In genomic region chrX:11440944-11441343, dm6 we compare ENCODE assay signal across 1 fruit fly cellular context.
TF ChIP-seq lines count a peak whose summit lies in the region.

No protein-coding gene starts in this region.

TF ChIP-seq in whole organism, embryonic, 481 proteins besides CTCF, POLR2A, EP300 and RAD21 (continued from another document):
- TF ChIP-seq gem (tag; optimal IDR thresholded peaks at IDR 0.05; lab: Kevin White, UChicago) (peak; percentile 68), D19A (tag; optimal IDR thresholded peaks at IDR 0.05; lab: Kevin White, UChicago) (peak; percentile 15), CG8388 (GFP tag; optimal IDR thresholded peaks at IDR 0.05; lab: Kevin White, UChicago) (peak; percentile 18), fd3F (GFP tag; optimal IDR thresholded peaks at IDR 0.05; lab: Kevin White, UChicago) (peak; percentile 34), CG17359 (tag; optimal IDR thresholded peaks at IDR 0.05; lab: Kevin White, UChicago) (peak; percentile 34), tap (tag; optimal IDR thresholded peaks at IDR 0.05; lab: Kevin White, UChicago) (peak; percentile 27), ind (GFP tag; optimal IDR thresholded peaks at IDR 0.05; lab: Kevin White, UChicago) (peak; percentile 24), tio (GFP tag; optimal IDR thresholded peaks at IDR 0.05; lab: Kevin White, UChicago) (peak; percentile 10), fd102C (GFP tag; optimal IDR thresholded peaks at IDR 0.05; lab: Kevin White, UChicago) (no peak), CG7839 (tag; optimal IDR thresholded peaks at IDR 0.05; lab: Kevin White, UChicago) (peak; percentile 52), lab (GFP tag; optimal IDR thresholded peaks at IDR 0.05; lab: Kevin White, UChicago) (peak; percentile 38), MBD-R2 (GFP tag; IDR thresholded peaks at IDR 0.05; lab: Robert Waterston, UW) (no peak), fd96Cb (tag; optimal IDR thresholded peaks at IDR 0.05; lab: Kevin White, UChicago) (peak; percentile 11), CG13424 (tag; optimal IDR thresholded peaks at IDR 0.05; lab: Kevin White, UChicago) (peak; percentile 54), CG13775 (GFP tag; optimal IDR thresholded peaks at IDR 0.05; lab: Kevin White, UChicago) (peak; percentile 9), CG17385 (GFP tag; optimal IDR thresholded peaks at IDR 0.05; lab: Kevin White, UChicago) (peak; percentile 47), CoRest (tag; optimal IDR thresholded peaks at IDR 0.05; lab: Kevin White, UChicago) (peak; percentile 64), phol (tag; optimal IDR thresholded peaks at IDR 0.05; lab: Kevin White, UChicago) (peak; percentile 32), Sox100B (GFP tag; optimal IDR thresholded peaks at IDR 0.05; lab: Kevin White, UChicago) (peak; percentile 44), bcd (GFP tag; optimal IDR thresholded peaks at IDR 0.05; lab: Kevin White, UChicago) (peak; percentile 21), Ets97D (GFP tag; optimal IDR thresholded peaks at IDR 0.05; lab: Kevin White, UChicago) (no peak), Nf-YC (tag; optimal IDR thresholded peaks at IDR 0.05; lab: Kevin White, UChicago) (peak; percentile 23), lilli (GFP tag; optimal IDR thresholded peaks at IDR 0.05; lab: Kevin White, UChicago) (peak; percentile 19), Rfx (GFP tag; IDR thresholded peaks at IDR 0.05; lab: Robert Waterston, UW) (0 out of 2 replicates have a peak, but pooled peaks have one; percentile 21), odd (GFP tag; optimal IDR thresholded peaks at IDR 0.05; lab: Kevin White, UChicago) (no peak), ash1 (GFP tag; optimal IDR thresholded peaks at IDR 0.05; lab: Kevin White, UChicago) (no peak), unpg (GFP tag; optimal IDR thresholded peaks at IDR 0.05; lab: Kevin White, UChicago) (peak; percentile 31), CG10543 (GFP tag; optimal IDR thresholded peaks at IDR 0.05; lab: Kevin White, UChicago) (peak; percentile 15), CG9727 (GFP tag; optimal IDR thresholded peaks at IDR 0.05; lab: Kevin White, UChicago) (peak; percentile 32), CG4424 (GFP tag; optimal IDR thresholded peaks at IDR 0.05; lab: Kevin White, UChicago) (peak; percentile 11), zen2 (GFP tag; IDR thresholded peaks at IDR 0.05; lab: Robert Waterston, UW; ENCODE audit: partially characterized antibody) (no peak), lmd (GFP tag; IDR thresholded peaks at IDR 0.05; lab: Robert Waterston, UW) (peak; percentile 45), CG30020 (tag; optimal IDR thresholded peaks at IDR 0.05; lab: Kevin White, UChicago) (no peak), Ptx1 (GFP tag; IDR thresholded peaks at IDR 0.05; lab: Robert Waterston, UW) (peak; percentile 40; the same call in 1 of the 2 replicates), CG15269 (tag; optimal IDR thresholded peaks at IDR 0.05; lab: Kevin White, UChicago) (peak; percentile 65), CG10209 (GFP tag; optimal IDR thresholded peaks at IDR 0.05; lab: Kevin White, UChicago) (peak; percentile 36), CG12104 (GFP tag; optimal IDR thresholded peaks at IDR 0.05; lab: Kevin White, UChicago) (peak; percentile 29), CG3281 (GFP tag; optimal IDR thresholded peaks at IDR 0.05; lab: Kevin White, UChicago) (peak; percentile 55), Dref (GFP tag; IDR thresholded peaks at IDR 0.05; lab: Robert Waterston, UW) (no peak), grau (tag; optimal IDR thresholded peaks at IDR 0.05; lab: Kevin White, UChicago) (peak; percentile 85), CG2712 (tag; optimal IDR thresholded peaks at IDR 0.05; lab: Kevin White, UChicago) (peak; percentile 29), CG13624 (GFP tag; optimal IDR thresholded peaks at IDR 0.05; lab: Kevin White, UChicago) (no peak), Med (GFP tag; lab: Kevin White, UChicago) (peak; percentile 65), Hmr (GFP tag; optimal IDR thresholded peaks at IDR 0.05; lab: Kevin White, UChicago) (peak; percentile 53), CG8281 (tag; optimal IDR thresholded peaks at IDR 0.05; lab: Kevin White, UChicago) (peak; percentile 14), CG12391 (tag; optimal IDR thresholded peaks at IDR 0.05; lab: Kevin White, UChicago) (peak; percentile 18), dmrt99B (tag; optimal IDR thresholded peaks at IDR 0.05; lab: Kevin White, UChicago) (peak; percentile 58), CG13296 (GFP tag; optimal IDR thresholded peaks at IDR 0.05; lab: Kevin White, UChicago) (peak; percentile 60), Oli (tag; optimal IDR thresholded peaks at IDR 0.05; lab: Kevin White, UChicago) (peak; percentile 56), grn (GFP tag; optimal IDR thresholded peaks at IDR 0.05; lab: Kevin White, UChicago) (no peak), Sox102F (GFP tag; optimal IDR thresholded peaks at IDR 0.05; lab: Kevin White, UChicago) (peak; percentile 38), CG17361 (GFP tag; IDR thresholded peaks at IDR 0.05; lab: Robert Waterston, UW) (peak; percentile 48; the same call in 1 of the 3 replicates), Fer1 (GFP tag; optimal IDR thresholded peaks at IDR 0.05; lab: Kevin White, UChicago) (peak; percentile 51), Vsx1 (GFP tag; optimal IDR thresholded peaks at IDR 0.05; lab: Kevin White, UChicago) (peak; percentile 1), slbo (GFP tag; IDR thresholded peaks at IDR 0.05; lab: Robert Waterston, UW) (peak; percentile 28; the same call in 1 of the 2 replicates), CG18619 (GFP tag; optimal IDR thresholded peaks at IDR 0.05; lab: Kevin White, UChicago) (peak; percentile 14), maf-S (GFP tag; optimal IDR thresholded peaks at IDR 0.05; lab: Kevin White, UChicago) (no peak), dysf (GFP tag; IDR thresholded peaks at IDR 0.05; lab: Robert Waterston, UW) (peak; percentile 55; the same call in 2 of the 3 replicates), dpn (GFP tag; optimal IDR thresholded peaks at IDR 0.05; lab: Kevin White, UChicago) (peak in 1 of 2 experiments; percentile 46), Hr51 (GFP tag; optimal IDR thresholded peaks at IDR 0.05; lab: Kevin White, UChicago) (peak in 1 of 2 experiments; percentile 60), CG7556 (GFP tag; optimal IDR thresholded peaks at IDR 0.05; lab: Kevin White, UChicago) (peak; percentile 20), CG2678 (tag; optimal IDR thresholded peaks at IDR 0.05; lab: Kevin White, UChicago) (peak; percentile 68), row (GFP tag; IDR thresholded peaks at IDR 0.05; lab: Robert Waterston, UW) (peak; percentile 58), B-H1 (GFP tag; IDR thresholded peaks at IDR 0.05; lab: Robert Waterston, UW) (no peak), BtbVII (GFP tag; optimal IDR thresholded peaks at IDR 0.05; lab: Kevin White, UChicago) (peak; percentile 11), Hr3 (GFP tag; optimal IDR thresholded peaks at IDR 0.05; lab: Kevin White, UChicago) (peak; percentile 15), pan (optimal IDR thresholded peaks at IDR 0.05; lab: Kevin White, UChicago) (no peak), pan (GFP tag; optimal IDR thresholded peaks at IDR 0.05 in 1 of 2, IDR thresholded peaks at IDR 0.05 in 1 of 2) (peak in 1 of 2 experiments; percentile 4), CG10147 (GFP tag; optimal IDR thresholded peaks at IDR 0.05; lab: Kevin White, UChicago) (peak; percentile 32)
